Worm (Caenorhabditis elegans): ENCODE results near the gene unc-4.

The unc-4 gene

DNA sequence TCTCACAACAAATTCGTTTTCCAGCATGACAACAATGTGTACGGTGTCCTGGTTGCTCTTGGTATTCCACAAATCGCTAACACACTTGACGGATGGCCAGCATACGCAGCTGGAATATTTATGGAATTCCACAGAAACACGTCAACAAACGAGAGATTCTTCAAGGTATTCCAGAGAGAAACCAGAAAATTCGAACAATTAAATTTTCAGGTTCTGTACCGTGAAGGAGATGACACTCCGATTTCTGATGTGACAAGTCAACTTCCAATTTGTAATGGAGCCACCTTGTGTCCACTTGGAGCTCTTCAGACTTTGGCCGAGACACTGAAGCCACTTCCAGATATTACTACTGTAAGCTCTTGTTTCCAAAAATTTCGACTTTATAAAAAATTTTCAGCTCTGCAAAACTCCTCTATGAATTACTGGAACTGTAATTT, 33.8 kb upstream of the unc-4 start (continued):
- TF ChIP-seq daf-16 (GFP tag; optimal IDR thresholded peaks at IDR 0.05) (peak in 1 of 2 experiments; percentile 65), daf-16 (tag; optimal IDR thresholded peaks at IDR 0.05) (peak; percentile 50), nhr-10 (tag; optimal IDR thresholded peaks at IDR 0.05) (no peak), nhr-11 (tag; optimal IDR thresholded peaks at IDR 0.05) (no peak), mxl-3 (GFP tag; optimal IDR thresholded peaks at IDR 0.05) (no peak), rbr-2 (tag; optimal IDR thresholded peaks at IDR 0.05) (no peak)

DNA sequence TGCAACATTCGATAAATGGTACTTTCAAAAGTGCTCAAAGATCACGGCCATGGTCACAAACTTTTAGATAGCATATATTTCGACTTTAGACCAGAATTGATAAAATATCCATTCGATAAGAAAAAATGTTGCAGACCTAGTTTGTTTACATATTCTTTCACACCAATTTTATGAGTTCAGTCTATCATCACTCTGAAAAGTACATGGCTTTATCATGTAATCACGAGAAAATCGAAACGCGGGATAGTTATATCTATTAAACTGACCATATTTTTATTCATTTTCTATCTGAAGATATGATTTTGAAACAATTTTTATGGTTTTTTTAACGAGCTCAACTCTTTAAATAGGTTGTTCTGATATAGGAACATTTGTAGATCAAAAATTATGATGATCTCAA, 31.3 kb upstream of the unc-4 start, which contains the start of gene pho-11:
TSS of gene pho-11 (plus strand) at position 374 of the 400 bp plus-strand sequence.
- TF ChIP-seq madf-5 (GFP tag; IDR thresholded peaks at IDR 0.05) = no peak
- TF ChIP-seq hlh-11 (tag; optimal IDR thresholded peaks at IDR 0.05) = peak; percentile 10
- peak; percentile 6 for TF ChIP-seq pqm-1 (tag; optimal IDR thresholded peaks at IDR 0.05)
- TF ChIP-seq php-3 (GFP tag; IDR thresholded peaks at IDR 0.05) = peak; percentile 90
- TF ChIP-seq daf-8 (GFP tag; IDR thresholded peaks at IDR 0.05) = no peak
- TF ChIP-seq Y48G9A.11 (GFP tag; IDR thresholded peaks at IDR 0.05) = no peak
- peak; percentile 76 for TF ChIP-seq dve-1 (tag; optimal IDR thresholded peaks at IDR 0.05; ENCODE audit: insufficient read depth)
- peak; percentile 27; the same call in 1 of the 2 replicates for TF ChIP-seq dmd-6 (GFP tag; IDR thresholded peaks at IDR 0.05)
- TF ChIP-seq vab-7 (GFP tag; IDR thresholded peaks at IDR 0.05) = no peak
- TF ChIP-seq ceh-20 (GFP tag; IDR thresholded peaks at IDR 0.05) = no peak
- TF ChIP-seq daf-16 (GFP tag; optimal IDR thresholded peaks at IDR 0.05) = no peak
- peak; percentile 88 for TF ChIP-seq daf-16 (tag; optimal IDR thresholded peaks at IDR 0.05)

DNA sequence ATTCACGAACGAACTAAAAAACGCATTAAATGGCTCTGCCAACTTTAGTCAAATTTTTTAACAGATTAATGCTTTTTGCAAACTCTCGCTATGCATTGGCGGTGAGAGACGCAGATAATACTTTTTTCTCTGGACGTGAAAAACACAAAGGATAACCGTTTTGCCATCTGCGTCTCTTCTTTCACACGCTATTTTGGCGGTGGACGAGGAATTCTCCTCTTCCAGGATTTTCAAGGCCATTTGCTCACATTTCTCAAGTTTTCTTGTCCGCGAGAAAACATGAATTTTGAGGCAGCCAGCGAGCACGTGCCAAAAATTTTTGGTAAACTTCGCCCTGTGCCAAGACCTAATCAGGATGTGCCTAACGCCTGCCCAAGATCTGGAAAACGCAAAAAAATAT, 30.8 kb upstream of the unc-4 start:
- no peak for TF ChIP-seq snpc-1.2 (GFP tag; IDR thresholded peaks at IDR 0.05)
- peak; percentile 52 for TF ChIP-seq aha-1 (tag)
- peak; percentile 57 for TF ChIP-seq hlh-30 (tag; optimal IDR thresholded peaks at IDR 0.05; ENCODE audit: insufficient read depth)
- TF ChIP-seq php-3 (GFP tag; IDR thresholded peaks at IDR 0.05) = no peak
- TF ChIP-seq tra-1 (GFP tag; IDR thresholded peaks at IDR 0.05) = 0 out of 2 replicates have a peak, but pooled peaks have one; percentile 32
- TF ChIP-seq hmg-1.1 (GFP tag; IDR thresholded peaks at IDR 0.05) = peak; percentile 44
- 0 out of 2 replicates have a peak, but pooled peaks have one; percentile 52 for TF ChIP-seq ceh-20 (GFP tag; IDR thresholded peaks at IDR 0.05)
- peak; percentile 22 for TF ChIP-seq dpl-1 (GFP tag; optimal IDR thresholded peaks at IDR 0.05)
- no peak for TF ChIP-seq ctbp-1 (GFP tag; IDR thresholded peaks at IDR 0.05)
- peak; percentile 87 for TF ChIP-seq mes-2 (tag; optimal IDR thresholded peaks at IDR 0.05; ENCODE audit: poor library complexity, severe bottlenecking)
- peak; percentile 14 for TF ChIP-seq dve-1 (tag; optimal IDR thresholded peaks at IDR 0.05; ENCODE audit: insufficient read depth)
- no peak for TF ChIP-seq daf-16 (GFP tag; optimal IDR thresholded peaks at IDR 0.05)
- TF ChIP-seq daf-16 (tag; optimal IDR thresholded peaks at IDR 0.05) = no peak
- peak; percentile 12 for TF ChIP-seq nhr-11 (tag; optimal IDR thresholded peaks at IDR 0.05)
- peak; percentile 21 for TF ChIP-seq mep-1 (tag; optimal IDR thresholded peaks at IDR 0.05)
- peak; percentile 38 for TF ChIP-seq lin-38 (GFP tag; IDR thresholded peaks at IDR 0.05)
- peak; percentile 56 for TF ChIP-seq mxl-3 (GFP tag; optimal IDR thresholded peaks at IDR 0.05)
- 0 out of 2 replicates have a peak, but pooled peaks have one; percentile 51 for TF ChIP-seq dmd-8 (GFP tag; IDR thresholded peaks at IDR 0.05)
- TF ChIP-seq ama-1 (optimal IDR thresholded peaks at IDR 0.05) = no peak
- peak in 1 of 2 experiments; percentile 40 for TF ChIP-seq lsy-2 (tag; optimal IDR thresholded peaks at IDR 0.05)
- no peak for TF ChIP-seq nhr-77 (tag; optimal IDR thresholded peaks at IDR 0.05)
- peak; percentile 30 for TF ChIP-seq duxl-1 (tag; optimal IDR thresholded peaks at IDR 0.05; ENCODE audit: poor library complexity)
- TF ChIP-seq madf-5 (GFP tag; IDR thresholded peaks at IDR 0.05) = no peak
- peak; percentile 21 for TF ChIP-seq unc-130 (GFP tag; optimal IDR thresholded peaks at IDR 0.05)
- TF ChIP-seq hif-1 (tag; optimal IDR thresholded peaks at IDR 0.05) = peak in 1 of 2 experiments; percentile 80
- TF ChIP-seq rbr-2 (tag; optimal IDR thresholded peaks at IDR 0.05) = peak; percentile 5

DNA sequence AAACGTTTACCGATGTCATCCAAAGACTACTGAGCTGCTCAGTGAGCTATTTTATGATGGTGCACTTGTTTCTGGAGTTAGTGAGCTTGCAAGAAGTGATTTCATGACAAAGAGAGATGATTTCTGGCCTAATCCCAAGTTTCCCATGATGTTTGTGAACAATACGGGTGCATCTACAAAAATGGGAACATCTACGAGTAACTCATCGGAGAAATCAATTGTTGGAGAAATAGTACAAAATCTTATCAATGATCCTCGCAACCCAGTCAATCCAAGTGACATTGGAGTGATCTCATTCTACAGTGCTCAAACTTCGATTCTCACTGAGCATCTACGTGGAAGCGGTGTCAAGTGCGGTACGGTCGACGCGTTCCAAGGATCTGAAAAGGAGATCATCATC, 28.3 kb upstream of the unc-4 start:
- peak; percentile 91 for TF ChIP-seq aha-1 (tag)
- TF ChIP-seq Y48G9A.11 (GFP tag; IDR thresholded peaks at IDR 0.05) = no peak

Data from whole organism, L4 larva.